Worm (Caenorhabditis elegans) whole organism, dauer: ENCODE results near the gene skr-12.
"Not testable (repeated sequence)": the region's sequence is repeated elsewhere in the genome, so short reads cannot be mapped to it uniquely, and the experiment has no call there.

Experiments
- unc-62 ChIP-seq: sonication (generic microtip); optimal IDR thresholded peaks from 2 replicates; lab custom pipeline; 2017; ENCODE audit warnings: missing biosample characterization, missing genetic modification reagents, missing genetic modification characterization

The skr-12 gene

DNA sequence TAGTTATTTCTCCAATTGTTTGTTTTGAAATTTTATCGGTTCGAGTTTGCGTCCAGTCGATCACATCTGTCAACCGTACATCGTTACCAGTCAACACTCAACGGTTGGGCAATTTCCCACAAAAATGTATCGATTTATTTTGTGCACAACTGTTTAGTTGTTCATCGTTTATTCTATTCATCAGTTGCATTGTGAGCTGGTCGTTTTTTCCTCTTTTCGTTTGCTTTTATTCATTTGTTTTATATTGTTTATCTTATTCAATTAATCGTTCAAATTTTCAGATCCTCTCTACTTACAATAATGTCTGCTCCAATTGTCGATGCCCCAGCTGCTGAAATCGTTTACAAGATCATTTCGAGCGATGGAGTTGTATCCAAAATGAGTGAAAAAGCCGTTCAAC is at the start of gene skr-12:
TSS of gene skr-12 (plus strand) at position 301 of the 400 bp plus-strand sequence.
- no peak for TF ChIP-seq unc-62

DNA sequence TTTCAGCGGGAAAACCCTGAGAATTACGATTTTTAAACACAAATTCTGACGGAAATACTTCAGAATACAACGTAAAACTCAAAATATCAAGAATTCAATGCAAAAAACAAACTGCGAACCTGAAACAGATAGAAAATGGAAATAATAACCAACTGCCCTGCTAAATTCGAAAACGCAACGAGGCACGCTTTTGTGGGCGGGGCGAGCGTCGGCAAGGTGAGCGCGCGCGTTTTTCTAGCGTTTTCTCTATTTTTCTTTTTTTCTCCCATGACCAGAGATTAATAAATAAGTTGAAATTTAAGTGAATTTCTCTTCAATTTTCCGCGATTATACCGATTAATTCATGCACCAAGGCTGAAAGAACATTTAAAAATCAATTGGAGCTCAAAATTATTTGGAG is 48.5 kb upstream of the skr-12 start, which contains the start of gene uaf-2:
TSS of gene uaf-2 (minus strand) at position 183 of the 400 bp plus-strand sequence.
- TF ChIP-seq unc-62: no peak

DNA sequence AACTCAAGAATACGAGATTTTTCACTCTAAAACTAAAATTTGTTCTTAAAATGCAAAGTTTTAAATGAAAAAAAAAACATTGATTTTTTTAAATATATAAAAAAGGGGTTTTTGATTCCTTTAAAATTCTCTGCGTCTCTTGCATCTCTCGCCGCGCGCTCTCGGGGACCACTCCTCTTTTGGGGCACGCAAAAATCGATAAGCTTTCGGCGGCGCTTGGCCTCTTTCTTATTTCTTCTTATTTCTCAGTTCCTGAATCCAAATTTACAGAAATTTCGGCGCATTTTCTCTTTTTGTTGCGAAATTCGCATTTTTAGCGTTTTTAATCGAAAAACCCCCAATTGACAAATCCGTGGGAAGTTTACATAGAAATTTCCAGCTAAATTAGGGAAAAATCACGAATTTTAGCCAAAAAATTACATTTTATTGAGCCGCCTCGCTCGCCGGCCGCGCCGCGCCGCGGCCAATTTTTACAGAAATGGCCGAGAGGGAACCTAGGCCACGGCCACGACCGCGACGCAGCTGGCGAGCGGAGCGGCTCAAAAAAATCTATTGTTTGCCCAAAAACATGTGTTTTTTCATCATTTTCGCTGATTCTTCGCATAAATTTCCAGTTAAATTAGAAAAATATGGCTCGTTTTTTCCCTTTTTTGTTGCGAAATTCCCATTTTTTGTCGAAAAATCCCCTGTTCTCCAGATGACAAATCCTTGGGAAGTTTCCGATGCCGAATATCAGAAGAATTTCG is 47.9 kb upstream of the skr-12 start, which contains the start of gene itsn-1:
TSS of gene itsn-1 (plus strand) at position 696 of the 746 bp plus-strand sequence.
- TF ChIP-seq unc-62: no peak

DNA sequence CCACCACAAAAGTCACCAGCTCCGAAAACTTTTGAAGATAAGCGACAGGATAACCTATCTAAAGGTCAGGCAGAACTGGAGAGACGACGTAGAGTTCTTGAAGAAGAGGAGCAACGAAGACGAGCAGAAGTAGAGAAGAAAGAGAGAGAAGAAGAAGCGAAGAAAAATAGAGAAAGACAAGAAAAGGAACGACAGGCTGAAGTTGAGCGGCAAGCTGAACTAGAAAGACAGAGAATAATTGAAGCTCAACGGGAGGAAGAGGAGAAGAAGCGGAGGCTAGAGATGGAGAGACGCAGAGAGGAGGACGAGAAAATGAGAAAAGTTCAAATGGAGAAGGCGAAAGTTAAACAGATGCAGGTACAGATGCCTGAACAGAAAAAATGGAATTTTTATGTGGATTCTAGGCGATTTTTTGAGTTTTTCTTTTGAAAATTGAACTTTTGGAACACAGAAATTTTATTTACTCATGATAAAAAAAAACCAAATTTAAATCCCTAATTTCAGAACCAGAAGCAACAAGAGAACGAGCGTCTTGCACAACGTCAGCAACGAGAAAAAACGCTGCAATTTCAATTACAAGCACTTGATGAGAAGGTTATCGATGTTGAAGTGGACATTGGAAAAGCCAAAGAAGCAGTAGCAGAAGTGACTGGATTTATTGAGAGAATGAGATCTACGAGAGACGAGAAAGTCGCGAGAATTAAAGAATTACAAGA is 45.9 kb upstream of the skr-12 start:
- TF ChIP-seq unc-62: no peak

DNA sequence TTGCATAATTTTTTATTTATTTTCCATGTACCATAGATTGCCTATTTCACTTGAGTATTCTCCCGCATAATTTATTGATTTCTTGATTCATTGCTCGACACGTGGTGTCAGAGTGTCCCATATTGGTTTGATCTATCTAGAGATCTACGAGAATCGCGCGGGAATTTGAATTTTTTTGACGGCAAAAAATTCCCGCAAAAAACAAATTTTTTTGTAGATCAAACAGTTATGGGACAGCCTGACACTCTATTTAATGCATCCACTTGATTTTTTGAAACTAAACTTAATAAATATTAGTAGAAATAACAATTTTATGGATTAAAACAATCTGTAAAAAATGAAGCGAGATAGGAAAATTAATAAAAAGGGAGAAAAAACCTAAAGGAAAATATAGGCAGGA is 41.1 kb upstream of the skr-12 start:
- no peak for TF ChIP-seq unc-62

DNA sequence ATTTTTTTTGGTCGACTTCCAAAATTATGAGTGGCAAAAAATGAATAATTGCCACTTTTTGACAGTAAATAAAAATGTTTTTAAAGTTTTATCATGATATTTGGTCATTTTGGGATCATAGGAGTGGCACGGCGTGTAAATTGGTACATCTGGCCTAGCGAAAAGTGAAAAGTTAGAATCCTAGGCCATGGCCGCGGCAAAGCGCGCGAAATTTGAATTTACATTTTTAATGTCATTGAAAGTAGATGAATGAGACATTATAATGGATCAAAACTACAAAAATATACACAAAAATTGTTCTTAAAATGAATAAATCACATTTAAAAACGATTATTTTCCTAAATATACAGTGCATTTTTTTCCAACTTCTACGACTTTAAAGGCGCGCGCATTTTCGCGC is 40.6 kb upstream of the skr-12 start:
- no peak for TF ChIP-seq unc-62

DNA sequence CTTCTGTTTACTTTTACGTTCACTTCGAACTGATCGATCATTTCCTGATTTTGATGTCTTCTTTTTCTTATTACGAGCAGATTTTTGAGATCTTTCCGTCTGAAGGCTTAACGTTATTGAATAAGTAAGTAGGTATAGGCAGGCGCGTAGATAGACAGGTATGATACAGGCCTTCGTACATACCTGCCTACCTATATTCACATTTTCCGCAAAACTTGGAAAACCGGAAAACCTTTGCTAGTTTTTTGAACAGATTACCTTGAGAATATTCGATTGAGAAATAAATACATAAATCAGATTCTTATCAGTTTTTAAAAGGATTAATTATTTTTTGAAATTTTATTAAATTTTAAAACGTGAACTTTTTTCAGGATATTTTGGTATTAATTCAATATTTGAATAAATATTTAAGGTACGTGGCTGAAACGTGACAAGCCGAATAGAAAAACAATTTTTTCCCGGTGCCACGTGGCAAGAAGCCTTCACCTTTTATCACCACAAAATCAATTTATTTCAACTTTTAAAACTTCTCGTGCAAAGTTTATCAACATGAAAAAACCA is 36.0 kb upstream of the skr-12 start, which contains the start of the genes Y116A8C.37 and Y116A8C.38:
TSS of gene Y116A8C.37 (minus strand) at position 101 of the 561 bp plus-strand sequence.
TSS of gene Y116A8C.38 (plus strand) at position 511 of the 561 bp plus-strand sequence.
- no peak for TF ChIP-seq unc-62

DNA sequence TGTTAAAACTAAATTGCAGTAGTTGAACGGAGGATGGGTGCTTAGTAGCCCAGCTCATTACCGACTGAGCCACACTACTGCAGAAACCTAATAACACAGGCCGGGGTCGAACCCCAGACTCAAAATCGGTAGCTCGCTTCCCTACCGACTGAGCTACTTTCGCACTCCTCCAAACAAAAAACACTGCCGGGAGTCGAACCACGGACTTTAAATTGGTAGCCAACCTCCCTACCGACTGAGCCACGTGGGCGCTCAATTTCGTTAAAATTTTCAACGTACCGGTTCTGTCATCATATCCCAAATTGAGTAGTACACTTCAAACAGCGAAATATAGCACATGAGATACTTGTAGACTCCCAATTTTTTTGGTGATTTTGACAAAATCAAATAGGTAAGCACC is 16.7 kb upstream of the skr-12 start:
- TF ChIP-seq unc-62: no peak

DNA sequence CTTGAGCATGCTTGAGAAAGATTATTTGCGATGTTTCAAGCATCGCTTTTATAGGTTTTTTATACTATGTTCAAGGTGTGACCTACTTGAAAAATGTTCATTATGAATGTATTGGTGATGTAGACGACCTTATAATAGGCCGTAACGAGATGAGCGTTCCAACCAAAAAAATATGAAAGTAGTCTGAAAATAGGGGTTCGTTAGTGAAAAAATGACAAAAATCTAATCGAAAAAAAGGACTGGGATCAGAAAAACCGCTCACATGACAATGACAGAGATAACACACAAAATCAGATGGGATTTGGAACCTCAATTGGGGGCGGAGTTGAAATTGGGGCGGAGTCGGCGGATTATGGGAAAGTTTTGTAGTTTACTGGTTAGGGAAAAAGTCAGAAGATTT is 16.2 kb upstream of the skr-12 start, which contains the start of gene Y116A8C.40:
TSS of gene Y116A8C.40 (minus strand) at position 101 of the 400 bp plus-strand sequence.
- TF ChIP-seq unc-62: no peak

DNA sequence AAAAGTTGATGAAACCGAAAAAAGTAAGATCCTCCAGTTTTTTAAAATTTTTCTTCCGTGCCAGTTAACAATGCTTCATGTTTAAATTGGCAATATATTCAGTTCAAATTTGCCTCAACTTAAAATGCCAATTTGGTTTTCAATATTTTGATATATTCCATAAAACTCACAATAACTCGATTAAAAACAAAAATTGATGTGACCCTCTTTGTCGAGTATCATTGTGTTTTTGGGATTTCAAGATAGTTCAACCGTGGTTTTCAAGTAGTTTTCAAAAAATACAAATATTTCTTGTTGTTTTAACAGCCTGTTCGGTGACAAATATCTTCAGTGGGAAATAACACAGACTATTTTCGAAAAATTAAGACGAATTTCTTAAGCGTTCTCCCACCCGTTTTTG is 14.1 kb upstream of the skr-12 start:
- TF ChIP-seq unc-62: no peak

DNA sequence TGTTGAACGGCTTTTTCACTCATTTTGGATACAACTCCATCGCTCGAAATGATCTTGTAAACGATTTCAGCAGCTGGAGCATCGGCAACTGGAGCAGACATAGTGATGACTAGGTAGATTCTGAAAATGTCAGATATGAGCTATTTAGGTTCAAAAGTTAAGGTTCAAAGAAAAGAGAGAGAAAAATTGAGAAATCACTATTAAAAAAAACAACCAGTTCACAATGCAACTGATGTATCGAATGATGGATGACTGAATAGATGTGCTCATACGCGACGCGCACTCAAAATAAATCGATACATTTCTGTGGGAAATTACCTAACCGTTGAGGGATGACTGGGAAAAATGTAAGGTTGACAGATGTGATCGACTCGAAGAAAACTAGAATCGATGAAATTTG is 4.6 kb upstream of the skr-12 start, which contains the start of gene skr-13:
TSS of gene skr-13 (minus strand) at position 101 of the 400 bp plus-strand sequence.
- TF ChIP-seq unc-62: no peak

DNA sequence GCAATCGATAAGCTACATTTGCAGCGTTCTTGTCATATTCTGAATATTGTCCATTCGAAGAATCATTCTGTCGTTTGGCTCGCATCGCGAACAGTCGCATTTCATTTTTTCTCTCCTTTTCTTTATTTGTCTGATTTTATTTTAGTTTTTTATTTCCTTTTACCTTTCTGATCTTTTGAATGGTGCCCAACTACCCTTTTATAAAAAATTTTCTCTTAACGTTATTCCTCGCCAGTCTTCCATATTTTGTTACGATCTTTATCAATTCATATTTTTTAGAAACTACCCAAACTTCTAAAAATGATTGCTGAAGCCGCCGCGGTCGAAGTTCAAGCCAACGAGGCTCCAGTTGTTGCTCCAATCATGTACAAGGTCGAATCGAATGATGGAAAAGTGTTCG is 3.8 kb upstream of the skr-12 start, which contains the start of gene skr-9:
TSS of gene skr-9 (plus strand) at position 301 of the 400 bp plus-strand sequence.
- TF ChIP-seq unc-62: not testable (repeated sequence)

DNA sequence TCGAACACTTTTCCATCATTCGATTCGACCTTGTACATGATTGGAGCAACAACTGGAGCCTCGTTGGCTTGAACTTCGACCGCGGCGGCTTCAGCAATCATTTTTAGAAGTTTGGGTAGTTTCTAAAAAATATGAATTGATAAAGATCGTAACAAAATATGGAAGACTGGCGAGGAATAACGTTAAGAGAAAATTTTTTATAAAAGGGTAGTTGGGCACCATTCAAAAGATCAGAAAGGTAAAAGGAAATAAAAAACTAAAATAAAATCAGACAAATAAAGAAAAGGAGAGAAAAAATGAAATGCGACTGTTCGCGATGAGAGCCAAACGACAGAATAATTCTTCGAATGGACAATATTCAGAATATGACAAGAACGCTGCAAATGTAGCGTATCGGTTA is 1.3 kb upstream of the skr-12 start, which contains the start of gene skr-8:
TSS of gene skr-8 (minus strand) at position 101 of the 400 bp plus-strand sequence.
- TF ChIP-seq unc-62: not testable (repeated sequence)

DNA sequence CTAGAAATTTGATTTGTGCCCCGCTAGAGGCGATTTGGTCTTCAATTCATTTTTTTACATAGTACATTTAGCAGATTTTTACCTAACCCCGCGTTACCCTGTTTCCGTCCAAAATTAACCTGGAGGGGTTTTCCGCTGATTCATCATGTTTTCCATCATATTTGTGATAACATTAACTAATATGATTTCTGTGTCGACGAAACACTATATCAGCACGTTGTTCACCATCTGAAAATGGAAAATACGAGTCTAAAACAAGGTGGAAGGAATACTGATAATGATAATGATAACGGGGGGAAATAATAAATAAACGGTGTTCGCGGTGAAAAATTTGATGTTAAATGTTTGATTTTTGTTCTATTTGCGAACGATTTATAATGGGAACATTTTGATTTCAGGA is 4.7 kb downstream of the skr-12 start:
- TF ChIP-seq unc-62: no peak

DNA sequence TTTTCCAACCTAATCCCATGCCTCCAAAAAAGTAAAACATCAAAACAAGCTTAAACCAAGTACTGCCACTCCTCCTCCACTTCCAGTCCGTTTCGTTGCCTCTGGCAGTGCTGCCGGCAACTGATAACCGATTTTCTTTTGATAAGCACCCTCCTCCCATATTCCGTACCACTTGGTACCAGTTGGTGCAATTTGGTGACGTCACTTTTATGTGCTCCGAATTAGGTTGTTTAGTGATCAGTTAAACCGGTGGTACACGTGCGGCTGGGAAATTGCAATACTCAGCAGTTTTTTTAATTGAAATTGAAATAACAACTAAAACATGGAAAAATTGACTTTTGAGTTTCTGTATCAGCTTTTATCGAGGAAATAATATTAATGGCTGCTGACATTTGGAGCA is 7.0 kb downstream of the skr-12 start:
- no peak for TF ChIP-seq unc-62

DNA sequence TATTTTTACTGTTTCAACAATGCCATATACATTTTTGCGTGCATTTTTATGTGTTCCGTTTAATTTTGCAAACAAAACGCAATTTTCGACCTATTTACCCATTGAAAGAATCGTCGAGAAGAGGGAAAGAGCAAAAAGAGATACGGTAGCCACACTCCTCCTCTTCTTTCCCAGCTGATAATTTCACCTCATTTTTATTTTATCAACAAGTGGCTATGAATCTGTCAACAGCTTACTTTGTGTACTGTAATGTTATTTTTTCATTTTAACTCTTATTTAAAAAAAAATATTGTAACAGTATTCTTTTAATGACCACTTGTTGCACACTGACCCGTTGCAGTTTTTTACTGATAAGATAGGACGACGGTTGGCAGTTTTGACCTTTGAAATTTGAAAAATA is 7.9 kb downstream of the skr-12 start:
- TF ChIP-seq unc-62: no peak

DNA sequence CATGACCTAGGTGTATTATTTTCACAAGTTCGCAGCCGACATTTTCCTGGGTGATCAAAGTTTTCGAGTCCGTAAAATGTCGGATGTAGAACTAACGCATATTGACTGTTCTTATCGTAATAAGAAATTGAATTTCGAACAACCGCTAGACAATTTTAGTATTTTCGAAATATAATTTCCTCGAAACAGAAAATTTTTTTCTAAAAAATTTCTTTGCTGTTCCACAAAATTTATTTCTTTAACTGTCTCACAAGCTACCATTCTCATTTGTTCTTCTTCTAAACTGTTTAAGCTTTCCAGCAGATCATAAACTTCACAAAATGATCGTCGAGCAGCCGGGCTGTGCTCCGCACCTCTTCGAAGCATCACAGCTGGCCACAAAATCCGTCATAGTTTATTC is 9.1 kb downstream of the skr-12 start, which contains the start of gene C52D10.3:
TSS of gene C52D10.3 (plus strand) at position 301 of the 400 bp plus-strand sequence.
- no peak for TF ChIP-seq unc-62
